Fruit fly (Drosophila melanogaster) whole organism, embryonic: ENCODE results near the gene Tasp1.

Experiments used
- Atf6 ChIP-seq: fragments of 200-800 bp; sonication (Bioruptor generic); IDR thresholded peaks from 2 replicates; pipeline ENCODE4 v1.3.6; 2022; ENCODE audit warnings: missing biosample characterization, missing genetic modification characterization
- CG10431 ChIP-seq: fragments of 200-800 bp; sonication (Bioruptor generic); optimal IDR thresholded peaks from 3 replicates; lab custom pipeline; 2018; ENCODE audit warnings: missing biosample characterization, mild to moderate bottlenecking, missing genetic modification characterization
- CG10543 ChIP-seq: fragments of 200-800 bp; sonication (Bioruptor generic); optimal IDR thresholded peaks from 3 replicates; lab custom pipeline; 2017; ENCODE audit warnings: missing biosample characterization, mild to moderate bottlenecking, missing genetic modification characterization, moderate library complexity
- CG10959 ChIP-seq: fragments of 200-800 bp; sonication (Bioruptor generic); IDR thresholded peaks from 2 replicates; pipeline ENCODE4 v1.3.6; 2022; ENCODE audit warnings: missing biosample characterization, missing genetic modification characterization
- CG11723 ChIP-seq: fragments of 200-800 bp; sonication (Bioruptor generic); optimal IDR thresholded peaks from 2 replicates; lab custom pipeline; 2017; ENCODE audit warnings: missing biosample characterization, mild to moderate bottlenecking, missing genetic modification characterization
- CG12659 ChIP-seq: fragments of 200-800 bp; sonication (Bioruptor generic); optimal IDR thresholded peaks from 3 replicates; lab custom pipeline; 2017; ENCODE audit warnings: mild to moderate bottlenecking, missing biosample characterization, missing genetic modification reagents, missing genetic modification characterization
- CG13894 ChIP-seq: fragments of 200-800 bp; sonication (Bioruptor generic); optimal IDR thresholded peaks from 3 replicates; lab custom pipeline; 2018; ENCODE audit warnings: missing biosample characterization, mild to moderate bottlenecking, missing genetic modification characterization, moderate library complexity
- CG17912 ChIP-seq: fragments of 200-800 bp; sonication (Bioruptor generic); optimal IDR thresholded peaks from 2 replicates; lab custom pipeline; 2018; ENCODE audit warnings: missing biosample characterization, mild to moderate bottlenecking, missing genetic modification characterization
- CG4424 ChIP-seq: fragments of 200-800 bp; sonication (Bioruptor generic); optimal IDR thresholded peaks from 3 replicates; lab custom pipeline; 2016; ENCODE audit warnings: missing biosample characterization, missing genetic modification characterization
- CG6765 ChIP-seq: fragments of 200-800 bp; sonication (Bioruptor generic); optimal IDR thresholded peaks from 3 replicates; lab custom pipeline; 2017; ENCODE audit warnings: missing biosample characterization, mild to moderate bottlenecking, missing genetic modification characterization
- CG8359 ChIP-seq: fragments of 200-800 bp; sonication (Bioruptor generic); optimal IDR thresholded peaks from 2 replicates; lab custom pipeline; 2017; ENCODE audit warnings: missing biosample characterization, mild to moderate bottlenecking, missing genetic modification characterization, borderline replicate concordance
- D19A ChIP-seq: fragments of 200-800 bp; optimal IDR thresholded peaks from 3 replicates; lab custom pipeline; 2019; ENCODE audit warnings: missing biosample characterization, mild to moderate bottlenecking, missing genetic modification characterization, moderate library complexity
- Dad ChIP-seq: fragments of 200-800 bp; sonication (Bioruptor generic); optimal IDR thresholded peaks from 3 replicates; lab custom pipeline; 2016; ENCODE audit warnings: missing biosample characterization, missing genetic modification characterization
- Dfd ChIP-seq, 2 experiments: fragments of >200 bp; optimal IDR thresholded peaks; 2 replicates each; lab custom pipeline; 2017; ENCODE audit warnings: missing biosample characterization in 2 of 2, missing genetic modification characterization in 2 of 2
- Doc3 ChIP-seq: fragments of 200-800 bp; sonication (Bioruptor generic); IDR thresholded peaks from 3 replicates; pipeline ENCODE4 v1.3.6; 2022; ENCODE audit warnings: missing biosample characterization, missing genetic modification characterization; ENCODE audit not compliant: partially characterized antibody
- Ets65A ChIP-seq: fragments of 200-800 bp; sonication (Bioruptor generic); peaks from one replicate; lab custom pipeline; 2016; ENCODE audit warnings: missing biosample characterization, missing genetic modification characterization
- Jarid2 ChIP-seq: fragments of 200-800 bp; sonication (Bioruptor generic); optimal IDR thresholded peaks from 3 replicates; lab custom pipeline; 2017; ENCODE audit warnings: mild to moderate bottlenecking, missing biosample characterization, missing genetic modification reagents, missing genetic modification characterization
- MBD-R2 ChIP-seq: fragments of 200-800 bp; sonication (Bioruptor generic); IDR thresholded peaks from 2 replicates; pipeline ENCODE4 v1.3.6; 2022; ENCODE audit warnings: missing biosample characterization, missing genetic modification characterization
- MESR4 ChIP-seq: fragments of 200-800 bp; sonication (Bioruptor generic); optimal IDR thresholded peaks from 2 replicates; lab custom pipeline; 2018; ENCODE audit warnings: missing biosample characterization, mild to moderate bottlenecking, missing genetic modification characterization, moderate library complexity
- Oaz ChIP-seq: fragments of 200-800 bp; sonication (Bioruptor generic); IDR thresholded peaks from 2 replicates; pipeline ENCODE4 v1.3.6; 2022; ENCODE audit warnings: missing biosample characterization, missing genetic modification characterization
- Poxn ChIP-seq: fragments of 200-800 bp; sonication (Bioruptor generic); IDR thresholded peaks from 2 replicates; pipeline ENCODE4 v1.3.6; 2022; ENCODE audit warnings: missing biosample characterization, missing genetic modification characterization
- Sin3A ChIP-seq: fragments of >200 bp; optimal IDR thresholded peaks from 2 replicates; lab custom pipeline; 2018
- amos ChIP-seq: fragments of 200-800 bp; sonication (Bioruptor generic); IDR thresholded peaks from 2 replicates; pipeline ENCODE4 v1.3.6; 2022; ENCODE audit warnings: missing biosample characterization, missing genetic modification characterization; ENCODE audit not compliant: partially characterized antibody
- cato ChIP-seq: fragments of 200-800 bp; sonication (Bioruptor generic); optimal IDR thresholded peaks from 2 replicates; lab custom pipeline; 2016; ENCODE audit warnings: missing biosample characterization, missing genetic modification characterization, borderline replicate concordance
- croc ChIP-seq: fragments of 200-800 bp; sonication (Bioruptor generic); conservative IDR thresholded peaks from 3 replicates; pipeline ENCODE4 v1.3.6; 2022; ENCODE audit warnings: missing biosample characterization, missing genetic modification characterization
- dati ChIP-seq: fragments of 200-800 bp; sonication (Bioruptor generic); IDR thresholded peaks from 2 replicates; pipeline ENCODE4 v1.3.6; 2022; ENCODE audit warnings: missing biosample characterization, missing genetic modification characterization
- dm ChIP-seq: fragments of 200-800 bp; sonication (Bioruptor generic); optimal IDR thresholded peaks from 3 replicates; lab custom pipeline; 2016; ENCODE audit warnings: missing biosample characterization, missing genetic modification characterization
- gce ChIP-seq: fragments of 200-800 bp; sonication (Bioruptor generic); IDR thresholded peaks from 3 replicates; pipeline ENCODE4 v1.3.6; 2022; ENCODE audit warnings: missing biosample characterization, missing genetic modification characterization
- hth ChIP-seq: fragments of >200 bp; optimal IDR thresholded peaks from 2 replicates; lab custom pipeline; 2017; ENCODE audit warnings: inconsistent platforms
- lab ChIP-seq: fragments of 200-800 bp; sonication (Bioruptor generic); optimal IDR thresholded peaks from 3 replicates; lab custom pipeline; 2017; ENCODE audit warnings: missing biosample characterization, missing genetic modification characterization, mild to moderate bottlenecking, moderate library complexity, missing genetic modification reagents
- lov ChIP-seq, 2 experiments: fragments of 200-800 bp in 1 of 2; fragments of >200 bp in 1 of 2; sonication (Bioruptor generic) in 1 of 2; IDR thresholded peaks in 1 of 2; optimal IDR thresholded peaks in 1 of 2; 2 replicates in 1 of 2; 3 replicates in 1 of 2; pipeline versions ENCODE4 v1.3.6 to Lab custom; 2017 to 2022; ENCODE audit warnings: missing biosample characterization in 1 of 2, missing genetic modification characterization in 1 of 2
- pb ChIP-seq: fragments of 200-800 bp; sonication (Bioruptor generic); optimal IDR thresholded peaks from 3 replicates; lab custom pipeline; 2016; ENCODE audit warnings: missing biosample characterization, missing genetic modification characterization
- scrt ChIP-seq: fragments of 200-800 bp; sonication (Bioruptor generic); optimal IDR thresholded peaks from 2 replicates; lab custom pipeline; 2018; ENCODE audit warnings: missing biosample characterization, mild to moderate bottlenecking, missing genetic modification characterization, moderate library complexity
- tna ChIP-seq: fragments of 200-800 bp; sonication (Bioruptor generic); IDR thresholded peaks from 2 replicates; pipeline ENCODE4 v1.3.6; 2022; ENCODE audit warnings: missing biosample characterization, missing genetic modification characterization; ENCODE audit not compliant: partially characterized antibody
- vfl ChIP-seq: fragments of 200-800 bp; sonication (Bioruptor generic); optimal IDR thresholded peaks from 2 replicates; lab custom pipeline; 2016; ENCODE audit warnings: missing biosample characterization, missing genetic modification characterization
- yki ChIP-seq: fragments of >200 bp; optimal IDR thresholded peaks from 3 replicates; lab custom pipeline; 2018
- z ChIP-seq: fragments of 200-800 bp; sonication (Bioruptor generic); IDR thresholded peaks from 3 replicates; pipeline ENCODE4 v1.3.6; 2022; ENCODE audit warnings: missing biosample characterization, missing genetic modification characterization
- zfh1 ChIP-seq: fragments of 200-800 bp; sonication (Bioruptor generic); IDR thresholded peaks from 3 replicates; pipeline ENCODE4 v1.3.6; 2022; ENCODE audit warnings: missing biosample characterization, missing genetic modification characterization
- zfh2 ChIP-seq: fragments of 200-800 bp; sonication (Bioruptor generic); optimal IDR thresholded peaks from 2 replicates; lab custom pipeline; 2016; ENCODE audit warnings: missing biosample characterization, missing genetic modification characterization

Tasp1 gene

DNA sequence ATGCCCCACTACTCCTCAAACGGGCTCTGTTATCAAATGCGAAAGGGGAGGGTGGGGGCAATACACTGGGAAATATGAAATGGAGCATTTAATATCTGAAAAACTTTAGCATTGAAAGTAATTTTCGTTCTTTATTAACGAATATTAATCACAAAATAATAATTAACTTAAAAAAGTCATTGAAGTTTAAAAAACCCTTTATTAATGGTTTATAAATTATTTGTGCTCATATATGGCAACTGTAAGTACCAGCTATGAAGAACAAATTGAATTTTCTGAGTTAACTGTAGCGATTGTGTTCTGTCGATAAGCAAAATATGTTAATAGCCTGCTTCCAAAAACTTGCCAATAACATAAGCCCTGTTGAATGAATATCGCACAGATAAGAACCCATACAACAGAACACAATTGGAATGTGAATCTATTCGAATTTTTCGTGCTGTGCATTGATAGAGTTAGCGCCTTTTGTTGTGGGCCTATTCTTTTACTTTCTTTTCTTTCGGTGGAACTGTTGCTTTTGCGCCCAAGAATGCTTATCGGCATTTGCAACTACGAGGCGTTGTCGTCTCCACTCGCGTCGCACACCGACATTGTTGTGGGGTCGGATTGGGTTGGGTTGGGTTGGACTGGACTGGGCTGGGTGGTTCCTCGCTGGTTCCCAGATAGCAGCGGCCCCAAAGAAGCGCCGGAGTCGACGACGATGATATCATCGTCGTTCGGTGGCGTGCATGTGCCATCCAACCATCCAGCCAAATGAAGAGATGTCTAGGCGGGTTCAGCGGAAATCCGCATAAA is 26.3 kb downstream of the Tasp1 start (continued):
- TF ChIP-seq pb (GFP tag; lab: Kevin White, UChicago) (no peak), Ets65A (GFP tag; lab: Kevin White, UChicago) (peak; percentile 82), dati (GFP tag; lab: Robert Waterston, UW) (no peak), amos (no peak), tna (GFP tag; lab: Robert Waterston, UW) (no peak), zfh1 (GFP tag; lab: Robert Waterston, UW) (no peak), Sin3A (lab: Kevin White, UChicago) (no peak), MBD-R2 (GFP tag; lab: Robert Waterston, UW) (peak; percentile 9; the same call in 1 of the 2 replicates), cato (no peak), Doc3 (GFP tag; lab: Robert Waterston, UW) (no peak), hth (lab: Kevin White, UChicago) (no peak), scrt (GFP tag; lab: Kevin White, UChicago) (no peak), CG12659 (GFP tag; lab: Kevin White, UChicago) (peak; percentile 70), Atf6 (GFP tag; lab: Robert Waterston, UW) (peak; percentile 28; the same call in 1 of the 2 replicates), CG11723 (GFP tag; lab: Kevin White, UChicago) (peak; percentile 40), dm (GFP tag; lab: Kevin White, UChicago) (no peak), Oaz (no peak), z (GFP tag; lab: Robert Waterston, UW) (no peak), Dad (GFP tag; lab: Kevin White, UChicago) (no peak), CG17912 (GFP tag; lab: Kevin White, UChicago) (no peak), CG10431 (GFP tag; lab: Kevin White, UChicago) (no peak), croc (GFP tag; lab: Robert Waterston, UW) (no peak), CG10959 (GFP tag; lab: Robert Waterston, UW) (no peak), Jarid2 (GFP tag; lab: Kevin White, UChicago) (no peak), CG13894 (tag; lab: Kevin White, UChicago) (no peak), Poxn (GFP tag; lab: Robert Waterston, UW) (no peak), D19A (tag; lab: Kevin White, UChicago) (no peak), MESR4 (GFP tag; lab: Kevin White, UChicago) (no peak), CG4424 (GFP tag; lab: Kevin White, UChicago) (peak; percentile 55), zfh2 (GFP tag; lab: Kevin White, UChicago) (peak; percentile 20), lab (GFP tag; lab: Kevin White, UChicago) (peak; percentile 50), gce (GFP tag; lab: Robert Waterston, UW) (no peak), yki (lab: Kevin White, UChicago) (no peak), Dfd (GFP tag; optimal IDR thresholded peaks at IDR 0.05; lab: Kevin White, UChicago) (no peak), lov (optimal IDR thresholded peaks at IDR 0.05; lab: Kevin White, UChicago) (no peak), lov (GFP tag; IDR thresholded peaks at IDR 0.05; lab: Robert Waterston, UW) (no peak), CG10543 (GFP tag; lab: Kevin White, UChicago) (peak; percentile 56), vfl (GFP tag; lab: Kevin White, UChicago) (no peak), CG6765 (no peak), CG8359 (GFP tag; lab: Kevin White, UChicago) (peak; percentile 25)
